Fruit fly (Drosophila melanogaster) whole organism, embryonic: Measurements from ENCODE around the gene CG15764.
A peak's percentile ranks its signal among the peaks of the same experiment; 100 is the strongest.

Source experiments
- Atf-2 ChIP-seq: fragments of 200-800 bp; sonication (Bioruptor generic); optimal IDR thresholded peaks from 2 replicates; lab custom pipeline; 2016; ENCODE audit warnings: missing biosample characterization, missing genetic modification characterization
- C15 ChIP-seq: fragments of 200-800 bp; sonication (Bioruptor generic); IDR thresholded peaks from 3 replicates; pipeline ENCODE4 v1.3.6; 2022; ENCODE audit warnings: missing biosample characterization, missing genetic modification characterization
- CG10431 ChIP-seq: fragments of 200-800 bp; sonication (Bioruptor generic); optimal IDR thresholded peaks from 3 replicates; lab custom pipeline; 2018; ENCODE audit warnings: missing biosample characterization, mild to moderate bottlenecking, missing genetic modification characterization
- CG11085 ChIP-seq: fragments of 200-800 bp; sonication (Bioruptor generic); IDR thresholded peaks from 2 replicates; pipeline ENCODE4 v1.3.6; 2022; ENCODE audit warnings: missing biosample characterization, missing genetic modification characterization
- CG11695 ChIP-seq: fragments of 200-800 bp; sonication (Bioruptor generic); IDR thresholded peaks from 3 replicates; pipeline ENCODE4 v1.3.6; 2022; ENCODE audit warnings: missing biosample characterization, missing genetic modification characterization
- CG12071 ChIP-seq: fragments of 200-800 bp; sonication (Bioruptor generic); optimal IDR thresholded peaks from 3 replicates; lab custom pipeline; 2018; ENCODE audit warnings: missing biosample characterization, mild to moderate bottlenecking, missing genetic modification characterization
- CG1233 ChIP-seq: fragments of 200-800 bp; sonication (Bioruptor generic); optimal IDR thresholded peaks from 4 replicates; lab custom pipeline; 2018; ENCODE audit warnings: missing biosample characterization, mild to moderate bottlenecking, missing genetic modification characterization
- CG13287 ChIP-seq: fragments of 200-800 bp; sonication (Bioruptor generic); IDR thresholded peaks from 2 replicates; pipeline ENCODE4 v1.3.6; 2022; ENCODE audit warnings: missing biosample characterization, missing genetic modification characterization; ENCODE audit not compliant: partially characterized antibody
- CG14965 ChIP-seq: fragments of 200-800 bp; sonication (Bioruptor generic); optimal IDR thresholded peaks from 2 replicates; lab custom pipeline; 2016; ENCODE audit warnings: missing biosample characterization, missing genetic modification characterization, borderline replicate concordance
- CG16813 ChIP-seq: fragments of 200-800 bp; sonication (Bioruptor generic); IDR thresholded peaks from 3 replicates; pipeline ENCODE4 v1.3.6; 2022; ENCODE audit warnings: missing biosample characterization, missing genetic modification characterization; ENCODE audit not compliant: partially characterized antibody
- CG17328 ChIP-seq: fragments of 200-800 bp; sonication (Bioruptor generic); IDR thresholded peaks from 2 replicates; pipeline ENCODE4 v1.3.6; 2022; ENCODE audit warnings: missing biosample characterization, missing genetic modification characterization
- CG30403 ChIP-seq: fragments of 200-800 bp; sonication (Bioruptor generic); optimal IDR thresholded peaks from 3 replicates; lab custom pipeline; 2016; ENCODE audit warnings: missing biosample characterization, missing genetic modification characterization
- CG3163 ChIP-seq: fragments of 200-800 bp; sonication (Bioruptor generic); optimal IDR thresholded peaks from 3 replicates; lab custom pipeline; 2016; ENCODE audit warnings: missing biosample characterization, missing genetic modification characterization
- CG33213 ChIP-seq: fragments of 200-800 bp; sonication (Bioruptor generic); optimal IDR thresholded peaks from 3 replicates; lab custom pipeline; 2016; ENCODE audit warnings: missing biosample characterization, missing genetic modification characterization
- CG3407 ChIP-seq: fragments of 200-800 bp; sonication (Bioruptor generic); optimal IDR thresholded peaks from 2 replicates; lab custom pipeline; 2018; ENCODE audit warnings: missing biosample characterization, mild to moderate bottlenecking, missing genetic modification characterization
- CG3847 ChIP-seq: fragments of 200-800 bp; sonication (Bioruptor generic); IDR thresholded peaks from 2 replicates; pipeline ENCODE4 v1.3.6; 2022; ENCODE audit warnings: missing biosample characterization, missing genetic modification characterization
- CG4360 ChIP-seq: fragments of 200-800 bp; sonication (Bioruptor generic); IDR thresholded peaks from 2 replicates; pipeline ENCODE4 v1.3.6; 2022; ENCODE audit warnings: missing biosample characterization, missing genetic modification characterization
- CG5953 ChIP-seq: fragments of 200-800 bp; sonication (Bioruptor generic); IDR thresholded peaks from 2 replicates; pipeline ENCODE4 v1.3.6; 2022; ENCODE audit warnings: missing biosample characterization, missing genetic modification characterization
- CG7963 ChIP-seq: fragments of 200-800 bp; sonication (Bioruptor generic); IDR thresholded peaks from 3 replicates; pipeline ENCODE4 v1.3.6; 2022; ENCODE audit warnings: missing biosample characterization, missing genetic modification characterization; ENCODE audit not compliant: partially characterized antibody
- CTCF ChIP-seq: fragments of 200-800 bp; sonication (Bioruptor generic); optimal IDR thresholded peaks from 2 replicates; lab custom pipeline; 2017; ENCODE audit warnings: missing biosample characterization, mild to moderate bottlenecking, missing genetic modification characterization, moderate library complexity
- Dll ChIP-seq: fragments of 200-800 bp; sonication (Bioruptor generic); IDR thresholded peaks from 4 replicates; pipeline ENCODE4 v1.3.6; 2022; ENCODE audit warnings: missing biosample characterization, missing genetic modification characterization; ENCODE audit not compliant: partially characterized antibody
- E2f2 ChIP-seq: fragments of 200-800 bp; sonication (Bioruptor generic); IDR thresholded peaks from 2 replicates; pipeline ENCODE4 v1.3.6; 2022; ENCODE audit warnings: missing biosample characterization, missing genetic modification characterization
- Ets65A ChIP-seq: fragments of 200-800 bp; sonication (Bioruptor generic); peaks from one replicate; lab custom pipeline; 2016; ENCODE audit warnings: missing biosample characterization, missing genetic modification characterization
- Fer2 ChIP-seq: fragments of 200-800 bp; sonication (Bioruptor generic); optimal IDR thresholded peaks from 2 replicates; lab custom pipeline; 2018; ENCODE audit warnings: missing biosample characterization, mild to moderate bottlenecking, missing genetic modification characterization, moderate library complexity
- HLH54F ChIP-seq: fragments of 200-800 bp; sonication (Bioruptor generic); optimal IDR thresholded peaks from 3 replicates; lab custom pipeline; 2016; ENCODE audit warnings: missing biosample characterization, missing genetic modification characterization
- Hr39 ChIP-seq: fragments of >200 bp; optimal IDR thresholded peaks from 2 replicates; lab custom pipeline; 2017
- Lim3 ChIP-seq: fragments of 200-800 bp; sonication (Bioruptor generic); IDR thresholded peaks from 2 replicates; pipeline ENCODE4 v1.3.6; 2022; ENCODE audit warnings: missing biosample characterization, missing genetic modification characterization
- Spps ChIP-seq: fragments of 200-800 bp; sonication (Bioruptor generic); optimal IDR thresholded peaks from 2 replicates; lab custom pipeline; 2018; ENCODE audit warnings: missing biosample characterization, mild to moderate bottlenecking, missing genetic modification characterization
- Ssrp ChIP-seq: fragments of 200-800 bp; sonication (Bioruptor generic); optimal IDR thresholded peaks from 2 replicates; lab custom pipeline; 2018; ENCODE audit warnings: missing biosample characterization, mild to moderate bottlenecking, missing genetic modification characterization, moderate library complexity
- Usf ChIP-seq: fragments of 200-800 bp; sonication (Bioruptor generic); optimal IDR thresholded peaks from 2 replicates; lab custom pipeline; 2017; ENCODE audit warnings: missing genotype, missing biosample characterization, missing genetic modification characterization
- Xrp1 ChIP-seq: fragments of 200-800 bp; sonication (Bioruptor generic); IDR thresholded peaks from 2 replicates; pipeline ENCODE4 v1.3.6; 2022; ENCODE audit warnings: missing biosample characterization, missing genetic modification characterization
- ato ChIP-seq: fragments of 200-800 bp; sonication (Bioruptor generic); IDR thresholded peaks from 2 replicates; pipeline ENCODE4 v1.3.6; 2022; ENCODE audit warnings: missing biosample characterization, missing genetic modification characterization; ENCODE audit not compliant: partially characterized antibody
- br ChIP-seq: fragments of >200 bp; optimal IDR thresholded peaks from 2 replicates; lab custom pipeline; 2017
- chif ChIP-seq, 2 experiments: fragments of 200-800 bp; sonication (Bioruptor generic); optimal IDR thresholded peaks; 3 replicates each; lab custom pipeline; 2016; ENCODE audit warnings: missing biosample characterization in 2 of 2, missing genetic modification characterization in 2 of 2
- ci ChIP-seq: fragments of 200-800 bp; sonication (Bioruptor generic); IDR thresholded peaks from 3 replicates; pipeline ENCODE4 v1.3.6; 2022; ENCODE audit warnings: missing biosample characterization, missing genetic modification characterization
- esg ChIP-seq: fragments of 200-800 bp; sonication (Bioruptor generic); conservative IDR thresholded peaks from 2 replicates; pipeline ENCODE4 v1.3.6; 2022; ENCODE audit warnings: missing biosample characterization, missing genetic modification characterization
- exex ChIP-seq: fragments of 200-800 bp; sonication (Bioruptor generic); optimal IDR thresholded peaks from 4 replicates; lab custom pipeline; 2018; ENCODE audit warnings: missing biosample characterization, mild to moderate bottlenecking, missing genetic modification characterization, moderate library complexity
- gcm ChIP-seq: fragments of 200-800 bp; sonication (Bioruptor generic); optimal IDR thresholded peaks from 2 replicates; lab custom pipeline; 2019; ENCODE audit warnings: missing biosample characterization, mild to moderate bottlenecking, missing genetic modification characterization, moderate library complexity
- gcm2 ChIP-seq: fragments of 200-800 bp; sonication (Bioruptor generic); optimal IDR thresholded peaks from 2 replicates; lab custom pipeline; 2016; ENCODE audit warnings: missing biosample characterization, missing genetic modification characterization
- kah ChIP-seq: fragments of 200-800 bp; sonication (Bioruptor generic); optimal IDR thresholded peaks from 2 replicates; lab custom pipeline; 2018; ENCODE audit warnings: missing biosample characterization, mild to moderate bottlenecking, missing genetic modification characterization
- mld ChIP-seq: fragments of 200-800 bp; sonication (Bioruptor generic); IDR thresholded peaks from 3 replicates; pipeline ENCODE4 v1.3.6; 2022; ENCODE audit warnings: missing biosample characterization, missing genetic modification characterization; ENCODE audit not compliant: partially characterized antibody
- peb ChIP-seq: fragments of 200-800 bp; sonication (Bioruptor generic); IDR thresholded peaks from 2 replicates; pipeline ENCODE4 v1.3.6; 2022; ENCODE audit warnings: missing biosample characterization, missing genetic modification characterization
- pnt ChIP-seq: fragments of 200-800 bp; sonication (Bioruptor generic); optimal IDR thresholded peaks from 3 replicates; lab custom pipeline; 2016; ENCODE audit warnings: missing biosample characterization, missing genetic modification characterization
- rib ChIP-seq: fragments of 200-800 bp; sonication (Bioruptor generic); IDR thresholded peaks from 2 replicates; pipeline ENCODE4 v1.3.6; 2022; ENCODE audit warnings: missing biosample characterization, missing genetic modification characterization
- run ChIP-seq: fragments of 200-800 bp; sonication (Bioruptor generic); optimal IDR thresholded peaks from 3 replicates; lab custom pipeline; 2018; ENCODE audit warnings: missing biosample characterization, mild to moderate bottlenecking, missing genetic modification characterization
- trem ChIP-seq: fragments of 200-800 bp; optimal IDR thresholded peaks from 3 replicates; lab custom pipeline; 2019; ENCODE audit warnings: missing biosample characterization, mild to moderate bottlenecking, missing genetic modification characterization, moderate library complexity
- twi ChIP-seq: fragments of 200-800 bp; optimal IDR thresholded peaks from 2 replicates; lab custom pipeline; 2019; ENCODE audit warnings: missing biosample characterization, mild to moderate bottlenecking, missing genetic modification characterization, moderate library complexity
- wek ChIP-seq: fragments of 200-800 bp; sonication (Bioruptor generic); optimal IDR thresholded peaks from 3 replicates; lab custom pipeline; 2018; ENCODE audit warnings: missing biosample characterization, mild to moderate bottlenecking, missing genetic modification characterization, moderate library complexity
- zfh1 ChIP-seq: fragments of 200-800 bp; sonication (Bioruptor generic); IDR thresholded peaks from 3 replicates; pipeline ENCODE4 v1.3.6; 2022; ENCODE audit warnings: missing biosample characterization, missing genetic modification characterization
- zfh2 ChIP-seq: fragments of 200-800 bp; sonication (Bioruptor generic); optimal IDR thresholded peaks from 2 replicates; lab custom pipeline; 2016; ENCODE audit warnings: missing biosample characterization, missing genetic modification characterization

CG15764 gene

dm6 chrX:5900146-5901093 is 31.5 kb downstream of the CG15764 start, which contains the start of gene Act5C (continued):
- TF ChIP-seq CG3163 (GFP tag; lab: Kevin White, UChicago): peak; percentile 82
- peak; percentile 47 for TF ChIP-seq CTCF
- peak; percentile 97 for TF ChIP-seq zfh1 (GFP tag; lab: Robert Waterston, UW)
- peak; percentile 86 for TF ChIP-seq run (tag; lab: Kevin White, UChicago)
- TF ChIP-seq chif (GFP tag; optimal IDR thresholded peaks at IDR 0.05; lab: Kevin White, UChicago): peak; percentile 89 to 96
- TF ChIP-seq CG7963 (GFP tag; lab: Robert Waterston, UW): no peak
- TF ChIP-seq peb (GFP tag; lab: Robert Waterston, UW): peak; percentile 83
- peak; percentile 90 for TF ChIP-seq CG3847 (GFP tag; lab: Robert Waterston, UW)
- TF ChIP-seq CG1233 (GFP tag; lab: Kevin White, UChicago): peak; percentile 93
- peak; percentile 69 for TF ChIP-seq Lim3 (GFP tag; lab: Robert Waterston, UW)
- TF ChIP-seq pnt: peak; percentile 95
- TF ChIP-seq ci (GFP tag; lab: Robert Waterston, UW): peak; percentile 97
- peak; percentile 93 for TF ChIP-seq gcm (GFP tag; lab: Kevin White, UChicago)
- peak; percentile 92 for TF ChIP-seq trem (tag; lab: Kevin White, UChicago)
- TF ChIP-seq Ssrp (tag; lab: Kevin White, UChicago): peak; percentile 87
- peak; percentile 80 for TF ChIP-seq E2f2 (GFP tag; lab: Robert Waterston, UW)
- peak; percentile 84 for TF ChIP-seq esg (GFP tag; lab: Robert Waterston, UW)
- peak; percentile 96 for TF ChIP-seq Xrp1
- TF ChIP-seq CG17328 (GFP tag; lab: Robert Waterston, UW): peak; percentile 94
- TF ChIP-seq Hr39 (lab: Kevin White, UChicago): no peak
- TF ChIP-seq CG11085 (GFP tag; lab: Robert Waterston, UW): peak; percentile 78
- TF ChIP-seq HLH54F: peak; percentile 90
- peak; percentile 69 for TF ChIP-seq exex
- TF ChIP-seq CG11695 (GFP tag; lab: Robert Waterston, UW): peak; percentile 90
- TF ChIP-seq C15 (GFP tag; lab: Robert Waterston, UW): peak; percentile 89
- peak; percentile 87 for TF ChIP-seq wek (GFP tag; lab: Kevin White, UChicago)
- peak; percentile 74 for TF ChIP-seq CG14965 (GFP tag; lab: Kevin White, UChicago)
- no peak for TF ChIP-seq br (lab: Kevin White, UChicago)
- TF ChIP-seq Fer2 (tag; lab: Kevin White, UChicago): peak; percentile 59
- TF ChIP-seq CG13287 (GFP tag; lab: Robert Waterston, UW): no peak; the same call in 1 of the 2 replicates
- TF ChIP-seq CG10431 (GFP tag; lab: Kevin White, UChicago): peak; percentile 55
- TF ChIP-seq mld: no peak
- TF ChIP-seq gcm2 (GFP tag; lab: Kevin White, UChicago): peak; percentile 90
- peak; percentile 92 for TF ChIP-seq Atf-2 (GFP tag; lab: Kevin White, UChicago)
- peak; percentile 99 for TF ChIP-seq Ets65A (GFP tag; lab: Kevin White, UChicago)
- no peak for TF ChIP-seq Dll (GFP tag; lab: Robert Waterston, UW)
- peak; percentile 92 for TF ChIP-seq CG3407 (GFP tag; lab: Kevin White, UChicago)
- TF ChIP-seq rib (GFP tag; lab: Robert Waterston, UW): peak; percentile 93
- peak; percentile 90 for TF ChIP-seq CG5953 (GFP tag; lab: Robert Waterston, UW)
- peak; percentile 88 for TF ChIP-seq Spps
- peak; percentile 86 for TF ChIP-seq Usf (GFP tag; lab: Kevin White, UChicago)
- TF ChIP-seq CG33213 (GFP tag; lab: Kevin White, UChicago): peak; percentile 95
- peak; percentile 72; the same call in 1 of the 2 replicates for TF ChIP-seq CG4360 (GFP tag; lab: Robert Waterston, UW)
- peak; percentile 91 for TF ChIP-seq zfh2
- peak; percentile 94 for TF ChIP-seq CG30403 (GFP tag; lab: Kevin White, UChicago)
- TF ChIP-seq CG12071 (GFP tag; lab: Kevin White, UChicago): peak; percentile 94
- peak; percentile 84 for TF ChIP-seq twi (tag; lab: Kevin White, UChicago)
- TF ChIP-seq CG16813 (GFP tag; lab: Robert Waterston, UW): no peak
- TF ChIP-seq kah: peak; percentile 76
- TF ChIP-seq ato (GFP tag; lab: Robert Waterston, UW): 0 out of 2 replicates have a peak, but pooled peaks have one; percentile 23
